Fruit fly (Drosophila melanogaster): ENCODE measurements around the gene side-II.

The side-II gene

dm6 chr2L:14994834-14995506, 22.9 kb upstream of the side-II start (continued):
- peak; percentile 13 for TF ChIP-seq odd (GFP tag; optimal IDR thresholded peaks at IDR 0.05)
- TF ChIP-seq eve (GFP tag; optimal IDR thresholded peaks at IDR 0.05) = peak in 1 of 2 experiments; percentile 42
- peak; percentile 36 for TF ChIP-seq CG12391 (tag; optimal IDR thresholded peaks at IDR 0.05)
- no peak for TF ChIP-seq HLH54F (GFP tag; optimal IDR thresholded peaks at IDR 0.05)
- TF ChIP-seq CG1024 (GFP tag; IDR thresholded peaks at IDR 0.05) = no peak
- no peak for TF ChIP-seq twi (tag; optimal IDR thresholded peaks at IDR 0.05)
- peak; percentile 19 for TF ChIP-seq CG1602 (GFP tag; optimal IDR thresholded peaks at IDR 0.05)
- TF ChIP-seq Hr51 (GFP tag; optimal IDR thresholded peaks at IDR 0.05) = peak in 1 of 2 experiments; percentile 62
- peak; percentile 10; the same call in 1 of the 2 replicates for TF ChIP-seq Xrp1 (GFP tag; IDR thresholded peaks at IDR 0.05)
- TF ChIP-seq phol (tag; optimal IDR thresholded peaks at IDR 0.05) = peak; percentile 40
- peak; percentile 58 for TF ChIP-seq CTCF (GFP tag; optimal IDR thresholded peaks at IDR 0.05)
- peak; percentile 14 for TF ChIP-seq CG12104 (GFP tag; optimal IDR thresholded peaks at IDR 0.05)
- TF ChIP-seq toy (GFP tag; IDR thresholded peaks at IDR 0.05) = no peak
- peak; percentile 94 for TF ChIP-seq CG9437 (GFP tag; optimal IDR thresholded peaks at IDR 0.05)
- TF ChIP-seq CG6689 (GFP tag; IDR thresholded peaks at IDR 0.05) = peak; percentile 32; the same call in 1 of the 2 replicates
- TF ChIP-seq Hr3 (GFP tag; optimal IDR thresholded peaks at IDR 0.05) = peak; percentile 45
- TF ChIP-seq CG11695 (GFP tag; IDR thresholded peaks at IDR 0.05) = 0 out of 3 replicates have a peak, but pooled peaks have one; percentile 15
- TF ChIP-seq Ssrp (tag; optimal IDR thresholded peaks at IDR 0.05) = peak; percentile 29
- TF ChIP-seq CG10979 (tag; optimal IDR thresholded peaks at IDR 0.05) = peak; percentile 1
- peak; percentile 68 for TF ChIP-seq CG11504 (tag; optimal IDR thresholded peaks at IDR 0.05)
- peak; percentile 23 for TF ChIP-seq CG13424 (tag; optimal IDR thresholded peaks at IDR 0.05)
- TF ChIP-seq sc (optimal IDR thresholded peaks at IDR 0.05) = no peak
- no peak for TF ChIP-seq sc (GFP tag; optimal IDR thresholded peaks at IDR 0.05)
- peak; percentile 69 for TF ChIP-seq gem (tag; optimal IDR thresholded peaks at IDR 0.05)
- no peak for TF ChIP-seq vfl (GFP tag; optimal IDR thresholded peaks at IDR 0.05)
- TF ChIP-seq hb (GFP tag; IDR thresholded peaks at IDR 0.05; ENCODE audit: partially characterized antibody) = no peak
- TF ChIP-seq hkb (optimal IDR thresholded peaks at IDR 0.05) = no peak
- peak; percentile 7; the same call in 1 of the 2 replicates for TF ChIP-seq hkb (GFP tag; IDR thresholded peaks at IDR 0.05)
- TF ChIP-seq CG12071 (GFP tag; optimal IDR thresholded peaks at IDR 0.05) = no peak
- TF ChIP-seq TFAM (GFP tag; optimal IDR thresholded peaks at IDR 0.05) = no peak
- peak; percentile 23 for TF ChIP-seq Oli (tag; optimal IDR thresholded peaks at IDR 0.05)
- peak; percentile 32 for TF ChIP-seq grau (tag; optimal IDR thresholded peaks at IDR 0.05)
- TF ChIP-seq Sox102F (GFP tag; optimal IDR thresholded peaks at IDR 0.05) = peak; percentile 52
- TF ChIP-seq CG8388 (GFP tag; optimal IDR thresholded peaks at IDR 0.05) = peak; percentile 8
- no peak for TF ChIP-seq CG17361 (GFP tag; IDR thresholded peaks at IDR 0.05)
- TF ChIP-seq pita (GFP tag; optimal IDR thresholded peaks at IDR 0.05) = no peak
- 0 out of 3 replicates have a peak, but pooled peaks have one; percentile 8 for TF ChIP-seq dysf (GFP tag; IDR thresholded peaks at IDR 0.05)
- TF ChIP-seq zf30C (GFP tag; optimal IDR thresholded peaks at IDR 0.05) = no peak
- no peak for TF ChIP-seq mld (GFP tag; IDR thresholded peaks at IDR 0.05; ENCODE audit: partially characterized antibody)

dm6 chr2L:14992889-14993288, 20.8 kb upstream of the side-II start:
- peak; percentile 57 for TF ChIP-seq CG13894 (tag; optimal IDR thresholded peaks at IDR 0.05)
- no peak for TF ChIP-seq CG3847 (GFP tag; IDR thresholded peaks at IDR 0.05)
- TF ChIP-seq abd-A (tag; optimal IDR thresholded peaks at IDR 0.05) = peak; percentile 77
- TF ChIP-seq dpn (GFP tag; optimal IDR thresholded peaks at IDR 0.05) = no peak
- no peak for TF ChIP-seq CG18011 (GFP tag; optimal IDR thresholded peaks at IDR 0.05)
- no peak for TF ChIP-seq zen2 (GFP tag; IDR thresholded peaks at IDR 0.05; ENCODE audit: partially characterized antibody)
- no peak for TF ChIP-seq Abd-B (GFP tag; optimal IDR thresholded peaks at IDR 0.05)
- TF ChIP-seq CG16779 (GFP tag; IDR thresholded peaks at IDR 0.05) = no peak
- no peak for TF ChIP-seq CG31388 (GFP tag; optimal IDR thresholded peaks at IDR 0.05)
- TF ChIP-seq gt (GFP tag; IDR thresholded peaks at IDR 0.05) = no peak
- TF ChIP-seq sd (tag; optimal IDR thresholded peaks at IDR 0.05) = peak; percentile 24
- peak; percentile 78; the same call in 2 of the 4 replicates for TF ChIP-seq chinmo (GFP tag; IDR thresholded peaks at IDR 0.05; ENCODE audit: partially characterized antibody)
- TF ChIP-seq CG2120 (GFP tag; optimal IDR thresholded peaks at IDR 0.05) = peak; percentile 29

All from whole organism, embryonic.